Worm (Caenorhabditis elegans) whole organism, L4 larva: ENCODE data around the gene F46G10.1.

Experiments
- F10B5.3 ChIP-seq: sonication (generic microtip); optimal IDR thresholded peaks from 2 replicates; lab custom pipeline; 2016; ENCODE audit warnings: mild to moderate bottlenecking, missing genetic modification characterization, missing compliant biosample characterization
- R02D3.7 ChIP-seq: fragments of 150-350 bp; sonication (generic microtip); optimal IDR thresholded peaks from 3 replicates; lab custom pipeline; 2014; ENCODE audit warnings: missing biosample characterization, missing genetic modification characterization
- T26A8.4 ChIP-seq: fragments of 200-800 bp; sonication (Bioruptor generic); IDR thresholded peaks from 2 replicates; pipeline ENCODE4 v1.3.6; 2022; ENCODE audit warnings: missing genetic modification characterization, missing compliant biosample characterization
- Y75B8A.6 ChIP-seq: fragments of 200-800 bp; sonication (Bioruptor generic); IDR thresholded peaks from 2 replicates; pipeline ENCODE4 v1.3.6; 2022; ENCODE audit warnings: missing genetic modification reagents, missing genetic modification characterization, missing compliant biosample characterization
- ZK337.2 ChIP-seq: fragments of 200-800 bp; sonication (Bioruptor generic); IDR thresholded peaks from 2 replicates; pipeline ENCODE4 v1.3.6; 2022; ENCODE audit warnings: missing genetic modification reagents, missing genetic modification characterization, missing compliant biosample characterization
- arid-1 ChIP-seq: fragments of 200-800 bp; sonication (Bioruptor generic); conservative IDR thresholded peaks from 2 replicates; pipeline ENCODE4 v1.3.6; 2022; ENCODE audit warnings: missing genetic modification reagents, missing genetic modification characterization, missing compliant biosample characterization
- attf-4 ChIP-seq: sonication (generic microtip); optimal IDR thresholded peaks from 3 replicates; lab custom pipeline; 2017; ENCODE audit warnings: missing biosample characterization, missing genetic modification characterization
- ceh-20 ChIP-seq: fragments of 200-800 bp; sonication (Bioruptor generic); IDR thresholded peaks from 2 replicates; pipeline ENCODE4 v1.3.6; 2022; ENCODE audit warnings: missing genetic modification reagents, missing genetic modification characterization, missing compliant biosample characterization
- ceh-32 ChIP-seq: sonication (generic microtip); optimal IDR thresholded peaks from 2 replicates; lab custom pipeline; 2016; ENCODE audit warnings: mild to moderate bottlenecking, missing genetic modification characterization, missing compliant biosample characterization; ENCODE audit not compliant: poor library complexity
- ceh-62 ChIP-seq: sonication (generic microtip); optimal IDR thresholded peaks from 2 replicates; lab custom pipeline; 2017; ENCODE audit warnings: missing biosample characterization, missing genetic modification characterization
- ceh-82 ChIP-seq: sonication (generic microtip); optimal IDR thresholded peaks from 2 replicates; lab custom pipeline; 2017; ENCODE audit warnings: missing biosample characterization, missing genetic modification characterization
- cey-2 ChIP-seq: sonication (generic microtip); optimal IDR thresholded peaks from 3 replicates; lab custom pipeline; 2017; ENCODE audit warnings: missing genetic modification characterization, mild to moderate bottlenecking, missing compliant biosample characterization, antibody characterized with exemption, borderline replicate concordance; ENCODE audit not compliant: insufficient read depth
- ctbp-1 ChIP-seq: fragments of 200-800 bp; sonication (Bioruptor generic); IDR thresholded peaks from 2 replicates; pipeline ENCODE4 v1.3.6; 2022; ENCODE audit warnings: missing genetic modification reagents, missing genetic modification characterization, missing compliant biosample characterization
- daf-12 ChIP-seq: fragments of 150-350 bp; optimal IDR thresholded peaks from 2 replicates; lab custom pipeline; 2014; ENCODE audit warnings: missing biosample characterization, missing genetic modification reagents, missing genetic modification characterization
- daf-16 ChIP-seq, 3 experiments: sonication (generic microtip); optimal IDR thresholded peaks; 2 replicates each; lab custom pipeline; 2016 to 2017; ENCODE audit warnings: missing genetic modification characterization in 3 of 3, missing genetic modification reagents in 3 of 3, mild to moderate bottlenecking in 2 of 3, missing compliant biosample characterization in 2 of 3, missing biosample characterization in 1 of 3, moderate library complexity in 1 of 3
- duxl-1 ChIP-seq: sonication (generic microtip); optimal IDR thresholded peaks from 2 replicates; lab custom pipeline; 2016; ENCODE audit warnings: mild to moderate bottlenecking, missing genetic modification characterization, moderate library complexity, missing compliant biosample characterization; ENCODE audit not compliant: poor library complexity
- fkh-10 ChIP-seq: fragments of 150-350 bp; optimal IDR thresholded peaks from 2 replicates; lab custom pipeline; 2014; ENCODE audit warnings: missing biosample characterization, missing genetic modification reagents, missing genetic modification characterization
- fos-1 ChIP-seq: fragments of 150-350 bp; optimal IDR thresholded peaks from 2 replicates; lab custom pipeline; 2014; ENCODE audit warnings: missing biosample characterization, missing genetic modification characterization
- gei-8 ChIP-seq: fragments of 200-800 bp; sonication (Bioruptor generic); optimal IDR thresholded peaks from 2 replicates; lab custom pipeline; 2018; ENCODE audit warnings: mild to moderate bottlenecking, missing genetic modification characterization, missing compliant biosample characterization
- hlh-11 ChIP-seq: fragments of 200-800 bp; sonication (Bioruptor generic); optimal IDR thresholded peaks from 2 replicates; lab custom pipeline; 2018; ENCODE audit warnings: mild to moderate bottlenecking, missing genetic modification characterization, missing compliant biosample characterization
- hlh-30 ChIP-seq: sonication (generic microtip); optimal IDR thresholded peaks from 2 replicates; lab custom pipeline; 2017; ENCODE audit warnings: antibody characterized with exemption, mild to moderate bottlenecking, missing genetic modification characterization, missing compliant biosample characterization; ENCODE audit not compliant: insufficient read depth
- lin-1 ChIP-seq: fragments of 200-800 bp; sonication (Bioruptor generic); IDR thresholded peaks from 2 replicates; pipeline ENCODE4 v1.3.6; 2022; ENCODE audit warnings: missing genetic modification reagents, missing genetic modification characterization, missing compliant biosample characterization
- lin-38 ChIP-seq: fragments of 200-800 bp; sonication (Bioruptor generic); IDR thresholded peaks from 2 replicates; pipeline ENCODE4 v1.3.6; 2022; ENCODE audit warnings: missing genetic modification reagents, missing genetic modification characterization, missing compliant biosample characterization
- lir-3 ChIP-seq: sonication (generic microtip); optimal IDR thresholded peaks from 2 replicates; lab custom pipeline; 2016; ENCODE audit warnings: mild to moderate bottlenecking, missing genetic modification characterization, missing compliant biosample characterization
- lsy-2 ChIP-seq, 2 experiments: fragments of 150-350 bp in 1 of 2; sonication (generic microtip) in 1 of 2; optimal IDR thresholded peaks; 2 replicates each; lab custom pipeline; 2014 to 2017; ENCODE audit warnings: missing biosample characterization in 2 of 2, missing genetic modification characterization in 2 of 2
- madf-5 ChIP-seq, 2 experiments: fragments of 200-800 bp; sonication (Bioruptor generic); IDR thresholded peaks; 2 replicates each; pipeline ENCODE4 v1.3.6; 2022; ENCODE audit warnings: missing compliant biosample characterization in 2 of 2, missing genetic modification characterization in 2 of 2
- madf-9 ChIP-seq: fragments of 200-800 bp; sonication (Bioruptor generic); conservative IDR thresholded peaks from 2 replicates; pipeline ENCODE4 v1.3.6; 2022; ENCODE audit warnings: missing genetic modification reagents, missing genetic modification characterization, missing compliant biosample characterization
- mdl-1 ChIP-seq, 2 experiments: fragments of 150-350 bp in 1 of 2; sonication (generic microtip) in 1 of 2; optimal IDR thresholded peaks; 2 replicates each; lab custom pipeline; 2014 to 2017; ENCODE audit warnings: missing biosample characterization in 2 of 2, missing genetic modification characterization in 2 of 2
- mes-2 ChIP-seq: sonication (generic microtip); optimal IDR thresholded peaks from 2 replicates; lab custom pipeline; 2016; ENCODE audit warnings: missing genotype, mild to moderate bottlenecking, missing genetic modification characterization, missing compliant biosample characterization; ENCODE audit not compliant: poor library complexity, severe bottlenecking
- mxl-3 ChIP-seq: fragments of 200-800 bp; sonication (Bioruptor generic); optimal IDR thresholded peaks from 2 replicates; lab custom pipeline; 2018; ENCODE audit warnings: mild to moderate bottlenecking, missing genetic modification characterization, missing compliant biosample characterization
- nhr-10 ChIP-seq: fragments of 150-350 bp; optimal IDR thresholded peaks from 2 replicates; lab custom pipeline; 2014; ENCODE audit warnings: missing biosample characterization, missing genetic modification characterization
- nhr-28 ChIP-seq: fragments of 150-350 bp; optimal IDR thresholded peaks from 2 replicates; lab custom pipeline; 2014; ENCODE audit warnings: missing biosample characterization, missing genetic modification characterization
- nhr-48 ChIP-seq: sonication (generic microtip); optimal IDR thresholded peaks from 2 replicates; lab custom pipeline; 2016; ENCODE audit warnings: mild to moderate bottlenecking, missing genetic modification characterization, missing compliant biosample characterization
- nhr-6 ChIP-seq: fragments of 150-350 bp; optimal IDR thresholded peaks from 2 replicates; lab custom pipeline; 2014; ENCODE audit warnings: missing biosample characterization, missing genetic modification characterization
- nhr-76 ChIP-seq: fragments of 150-350 bp; optimal IDR thresholded peaks from 2 replicates; lab custom pipeline; 2014; ENCODE audit warnings: missing biosample characterization, missing genetic modification characterization
- pha-4 ChIP-seq, 2 experiments: fragments of 150-350 bp in 1 of 2; fragments of 200-800 bp in 1 of 2; sonication (Bioruptor generic) in 1 of 2; IDR thresholded peaks in 1 of 2; optimal IDR thresholded peaks in 1 of 2; 2 replicates each; pipeline versions ENCODE4 v1.3.6 to Lab custom; 2014 to 2022; ENCODE audit warnings: missing genetic modification characterization in 2 of 2, missing genetic modification reagents in 2 of 2, missing biosample characterization in 1 of 2, missing compliant biosample characterization in 1 of 2
- php-3 ChIP-seq: fragments of 200-800 bp; sonication (Bioruptor generic); IDR thresholded peaks from 2 replicates; pipeline ENCODE4 v1.3.6; 2022; ENCODE audit warnings: missing genetic modification reagents, missing genetic modification characterization, missing compliant biosample characterization
- saeg-2 ChIP-seq: fragments of 200-800 bp; sonication (Bioruptor generic); IDR thresholded peaks from 2 replicates; pipeline ENCODE4 v1.3.6; 2022; ENCODE audit warnings: missing genetic modification reagents, missing genetic modification characterization, missing compliant biosample characterization
- skn-1 ChIP-seq: fragments of 150-350 bp; optimal IDR thresholded peaks from 2 replicates; lab custom pipeline; 2014; ENCODE audit warnings: missing biosample characterization, missing genetic modification characterization
- tra-1 ChIP-seq: fragments of 200-800 bp; sonication (Bioruptor generic); IDR thresholded peaks from 2 replicates; pipeline ENCODE4 v1.3.6; 2022; ENCODE audit warnings: missing genetic modification reagents, missing genetic modification characterization, missing compliant biosample characterization
- vab-7 ChIP-seq: fragments of 200-800 bp; sonication (Bioruptor generic); IDR thresholded peaks from 2 replicates; pipeline ENCODE4 v1.3.6; 2022; ENCODE audit warnings: missing genetic modification reagents, missing genetic modification characterization, missing compliant biosample characterization
- zag-1 ChIP-seq: fragments of 150-350 bp; optimal IDR thresholded peaks from 2 replicates; lab custom pipeline; 2014; ENCODE audit warnings: missing biosample characterization, missing genetic modification characterization
- zfp-2 ChIP-seq: sonication (generic microtip); optimal IDR thresholded peaks from 2 replicates; lab custom pipeline; 2016; ENCODE audit warnings: mild to moderate bottlenecking, missing genetic modification characterization, missing compliant biosample characterization
- zfp-3 ChIP-seq: fragments of 200-800 bp; sonication (Bioruptor generic); conservative IDR thresholded peaks from 2 replicates; pipeline ENCODE4 v1.3.6; 2022; ENCODE audit warnings: missing genetic modification reagents, missing genetic modification characterization, missing compliant biosample characterization
- zip-2 ChIP-seq: fragments of 150-350 bp; optimal IDR thresholded peaks from 2 replicates; lab custom pipeline; 2014; ENCODE audit warnings: missing biosample characterization, missing genetic modification characterization
- ztf-11 ChIP-seq: fragments of 150-350 bp; optimal IDR thresholded peaks from 2 replicates; lab custom pipeline; 2014; ENCODE audit warnings: missing biosample characterization, missing genetic modification characterization

Gene F46G10.1

ce11 chrX:13283462-13283861 is 28.1 kb downstream of the F46G10.1 start (continued):
- TF ChIP-seq lsy-2 (tag; optimal IDR thresholded peaks at IDR 0.05; lab: Kevin White, UChicago) (no peak), Y75B8A.6 (GFP tag; lab: Robert Waterston, UW) (no peak), ztf-11 (tag; lab: Kevin White, UChicago) (no peak), zfp-2 (no peak), vab-7 (GFP tag; lab: Robert Waterston, UW) (peak; percentile 83), php-3 (GFP tag; lab: Robert Waterston, UW) (no peak), mdl-1 (tag; optimal IDR thresholded peaks at IDR 0.05; lab: Kevin White, UChicago) (no peak), mxl-3 (GFP tag; lab: Kevin White, UChicago) (peak; percentile 10), pha-4 (GFP tag; IDR thresholded peaks at IDR 0.05; lab: Robert Waterston, UW) (peak; percentile 82), pha-4 (tag; optimal IDR thresholded peaks at IDR 0.05; lab: Kevin White, UChicago) (no peak), ceh-20 (GFP tag; lab: Robert Waterston, UW) (0 out of 2 replicates have a peak, but pooled peaks have one; percentile 17), ctbp-1 (0 out of 2 replicates have a peak, but pooled peaks have one; percentile 33), ZK337.2 (GFP tag; lab: Robert Waterston, UW) (peak; percentile 44; the same call in 1 of the 2 replicates), attf-4 (tag; lab: Kevin White, UChicago) (no peak), nhr-28 (tag; lab: Kevin White, UChicago) (no peak), gei-8 (GFP tag; lab: Kevin White, UChicago) (no peak), mes-2 (tag; lab: Kevin White, UChicago) (no peak), daf-12 (tag; lab: Kevin White, UChicago) (no peak), ceh-82 (no peak), lin-1 (GFP tag; lab: Robert Waterston, UW) (0 out of 2 replicates have a peak, but pooled peaks have one; percentile 46), duxl-1 (tag; lab: Kevin White, UChicago) (peak; percentile 35), fos-1 (tag; lab: Kevin White, UChicago) (no peak), skn-1 (tag; lab: Kevin White, UChicago) (no peak), zip-2 (tag; lab: Kevin White, UChicago) (peak; percentile 17), arid-1 (GFP tag; lab: Robert Waterston, UW) (peak; percentile 70; the same call in 1 of the 2 replicates), madf-9 (0 out of 2 replicates have a peak, but pooled peaks have one; percentile 44)

DNA sequence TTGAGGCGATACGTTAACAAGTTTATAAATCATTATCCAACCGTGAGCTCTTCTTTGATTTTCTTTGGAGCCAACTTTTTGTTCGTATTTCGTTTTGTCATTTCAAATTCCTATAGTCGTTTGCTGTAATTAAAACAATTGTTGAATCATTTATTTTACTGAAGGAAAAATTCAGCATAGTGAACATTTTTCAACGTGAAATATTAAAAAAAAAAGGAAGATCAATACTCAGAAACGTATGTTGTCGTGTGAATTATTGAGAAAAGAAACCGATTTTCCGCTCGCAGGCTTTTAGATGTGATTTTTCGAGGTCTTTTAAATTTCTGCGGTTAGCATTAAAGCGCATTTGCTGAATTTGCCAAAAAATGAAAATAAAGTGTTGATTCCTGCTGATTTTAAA is 32.7 kb downstream of the F46G10.1 start, which contains the start of gene phf-33:
phf-33 (minus strand) TSS at position 101 of the 400 bp plus-strand sequence.
- TF ChIP-seq zfp-3 (no peak), nhr-48 (no peak), zag-1 (tag; lab: Kevin White, UChicago) (no peak), hlh-11 (tag; lab: Kevin White, UChicago) (no peak), tra-1 (GFP tag; lab: Robert Waterston, UW) (no peak), php-3 (GFP tag; lab: Robert Waterston, UW) (no peak), arid-1 (GFP tag; lab: Robert Waterston, UW) (no peak), hlh-30 (tag; lab: Kevin White, UChicago) (no peak), R02D3.7 (tag; lab: Kevin White, UChicago) (no peak), mdl-1 (tag; optimal IDR thresholded peaks at IDR 0.05; lab: Kevin White, UChicago) (no peak), attf-4 (tag; lab: Kevin White, UChicago) (no peak), daf-16 (GFP tag; optimal IDR thresholded peaks at IDR 0.05; lab: Kevin White, UChicago) (no peak), daf-16 (tag; optimal IDR thresholded peaks at IDR 0.05; lab: Kevin White, UChicago) (no peak), saeg-2 (GFP tag; lab: Robert Waterston, UW) (no peak), zip-2 (tag; lab: Kevin White, UChicago) (no peak)

ce11 chrX:13274102-13274501 is 37.5 kb downstream of the F46G10.1 start, which contains the start of gene cyp-14A3:
TSS of gene cyp-14A3 (minus strand) at chrX:13274202.
- TF ChIP-seq fos-1 (tag; lab: Kevin White, UChicago) (no peak), lin-38 (GFP tag; lab: Robert Waterston, UW) (no peak), F10B5.3 (tag; lab: Kevin White, UChicago) (no peak), fkh-10 (no peak), madf-5 (GFP tag; IDR thresholded peaks at IDR 0.05; lab: Robert Waterston, UW) (no peak), nhr-6 (tag; lab: Kevin White, UChicago) (no peak), ceh-32 (tag; lab: Kevin White, UChicago) (no peak), lir-3 (tag; lab: Kevin White, UChicago) (no peak), ceh-62 (tag; lab: Kevin White, UChicago) (no peak), mxl-3 (GFP tag; lab: Kevin White, UChicago) (no peak), duxl-1 (tag; lab: Kevin White, UChicago) (no peak), T26A8.4 (GFP tag; lab: Robert Waterston, UW) (no peak), nhr-76 (no peak), nhr-10 (tag; lab: Kevin White, UChicago) (no peak), cey-2 (tag; lab: Kevin White, UChicago) (no peak), attf-4 (tag; lab: Kevin White, UChicago) (no peak)
